Fruit fly (Drosophila melanogaster): ENCODE measurements around the gene CG12289.

- TF ChIP-seq Ets21C (GFP tag; optimal IDR thresholded peaks at IDR 0.05) = no peak
- TF ChIP-seq CG10669 (GFP tag; optimal IDR thresholded peaks at IDR 0.05) = peak; percentile 35
- no peak for TF ChIP-seq CG9139 (GFP tag; optimal IDR thresholded peaks at IDR 0.05)
- peak; percentile 78 for TF ChIP-seq CG15336 (GFP tag; IDR thresholded peaks at IDR 0.05)
- TF ChIP-seq CG11762 (GFP tag; optimal IDR thresholded peaks at IDR 0.05; ENCODE audit: insufficient read depth) = no peak
- TF ChIP-seq fd59A (GFP tag; optimal IDR thresholded peaks at IDR 0.05) = peak; percentile 52
- no peak for TF ChIP-seq CG6854 (GFP tag; optimal IDR thresholded peaks at IDR 0.05)
- TF ChIP-seq CG6808 (GFP tag; optimal IDR thresholded peaks at IDR 0.05) = peak; percentile 27
- peak; percentile 79 for TF ChIP-seq Eip78C (GFP tag)
- peak; percentile 55 for TF ChIP-seq OdsH (GFP tag; optimal IDR thresholded peaks at IDR 0.05)
- TF ChIP-seq pdm3 (GFP tag; optimal IDR thresholded peaks at IDR 0.05) = peak; percentile 59
- TF ChIP-seq CG4318 (GFP tag; optimal IDR thresholded peaks at IDR 0.05) = peak; percentile 59
- peak; percentile 14 for TF ChIP-seq Hr39 (GFP tag; optimal IDR thresholded peaks at IDR 0.05)
- no peak for TF ChIP-seq CG6792 (GFP tag; optimal IDR thresholded peaks at IDR 0.05)
These were observed 28.6 kb downstream of the CG12289 start for dm6 chr3L:11429695-11430094.

Data from whole organism, prepupa.